Worm (Caenorhabditis elegans) whole organism, L1 larva: ENCODE results near the gene R02D5.24.

Source experiments
- ama-1 ChIP-seq: fragments of 150-350 bp; optimal IDR thresholded peaks from 2 replicates; lab custom pipeline; 2014
- blmp-1 ChIP-seq: fragments of 150-350 bp; optimal IDR thresholded peaks from 2 replicates; lab custom pipeline; 2014; ENCODE audit warnings: missing biosample characterization, missing genetic modification characterization
- fkh-10 ChIP-seq: sonication (generic microtip); optimal IDR thresholded peaks from 2 replicates; lab custom pipeline; 2017; ENCODE audit warnings: missing biosample characterization, missing genetic modification reagents, missing genetic modification characterization
- nhr-237 ChIP-seq: fragments of 150-350 bp; optimal IDR thresholded peaks from 2 replicates; lab custom pipeline; 2014; ENCODE audit warnings: missing biosample characterization, missing genetic modification characterization
- sox-4 ChIP-seq: sonication (generic microtip); optimal IDR thresholded peaks from 2 replicates; lab custom pipeline; 2016; ENCODE audit warnings: missing genetic modification characterization, missing compliant biosample characterization
- xbp-1 ChIP-seq: sonication (generic microtip); optimal IDR thresholded peaks from 2 replicates; lab custom pipeline; 2016; ENCODE audit warnings: missing genetic modification characterization, missing compliant biosample characterization

ce11 chrV:14508556-14508955, 7.4 kb downstream of the R02D5.24 start:
- TF ChIP-seq xbp-1 (tag; lab: Kevin White, UChicago) (no peak), fkh-10 (no peak), ama-1 (lab: Kevin White, UChicago) (no peak), sox-4 (no peak), nhr-237 (tag; lab: Kevin White, UChicago) (no peak), blmp-1 (tag; lab: Kevin White, UChicago) (no peak)
